Worm (Caenorhabditis elegans) whole organism, early embryonic: ENCODE data around the gene mrps-28.

Experiments
- B0310.2 ChIP-seq: sonication (generic microtip); optimal IDR thresholded peaks from 2 replicates; lab custom pipeline; 2016; ENCODE audit warnings: mild to moderate bottlenecking, missing genetic modification characterization, missing compliant biosample characterization
- F13C5.2 ChIP-seq: sonication (generic microtip); optimal IDR thresholded peaks from 2 replicates; lab custom pipeline; 2017; ENCODE audit warnings: mild to moderate bottlenecking, missing genetic modification characterization, inconsistent platforms, missing compliant biosample characterization
- aly-1 ChIP-seq: sonication (generic microtip); optimal IDR thresholded peaks from 2 replicates; lab custom pipeline; 2016; ENCODE audit warnings: missing genetic modification characterization, missing compliant biosample characterization
- ama-1 ChIP-seq: fragments of 150-350 bp; optimal IDR thresholded peaks from 2 replicates; lab custom pipeline; 2014
- ceh-13 ChIP-seq: fragments of 200-800 bp; sonication (Bioruptor generic); optimal IDR thresholded peaks from 2 replicates; lab custom pipeline; 2018; ENCODE audit warnings: mild to moderate bottlenecking, missing genetic modification characterization, missing compliant biosample characterization
- ceh-36 ChIP-seq: sonication (generic microtip); optimal IDR thresholded peaks from 2 replicates; lab custom pipeline; 2016; ENCODE audit warnings: missing genetic modification characterization, inconsistent platforms, missing compliant biosample characterization
- ets-7 ChIP-seq: sonication (generic microtip); optimal IDR thresholded peaks from 2 replicates; lab custom pipeline; 2016; ENCODE audit warnings: missing genotype, missing genetic modification characterization, missing compliant biosample characterization
- flt-1 ChIP-seq: fragments of 200-800 bp; sonication (Bioruptor generic); IDR thresholded peaks from 2 replicates; pipeline ENCODE4 v1.3.6; 2022; ENCODE audit warnings: missing genetic modification characterization, missing compliant biosample characterization
- hmbx-1 ChIP-seq: sonication (generic microtip); optimal IDR thresholded peaks from 2 replicates; lab custom pipeline; 2016; ENCODE audit warnings: mild to moderate bottlenecking, missing genetic modification characterization, missing compliant biosample characterization
- hmg-4 ChIP-seq: fragments of 200-800 bp; sonication (Bioruptor generic); optimal IDR thresholded peaks from 2 replicates; lab custom pipeline; 2018; ENCODE audit warnings: mild to moderate bottlenecking, missing genetic modification characterization, missing compliant biosample characterization
- hnd-1 ChIP-seq: sonication (generic microtip); optimal IDR thresholded peaks from 2 replicates; lab custom pipeline; 2016; ENCODE audit warnings: missing genetic modification characterization, missing compliant biosample characterization
- pes-1 ChIP-seq: fragments of 200-800 bp; sonication (Bioruptor generic); IDR thresholded peaks from 2 replicates; pipeline ENCODE4 v1.3.6; 2022; ENCODE audit warnings: missing genetic modification reagents, missing genetic modification characterization, missing compliant biosample characterization
- scrt-1 ChIP-seq: fragments of 200-800 bp; sonication (Bioruptor generic); IDR thresholded peaks from 2 replicates; pipeline ENCODE4 v1.3.6; 2022; ENCODE audit warnings: missing genetic modification characterization, missing compliant biosample characterization
- sea-1 ChIP-seq: fragments of 200-800 bp; sonication (Bioruptor generic); conservative IDR thresholded peaks from 2 replicates; pipeline ENCODE4 v1.3.6; 2022; ENCODE audit warnings: missing genetic modification characterization, missing compliant biosample characterization
- tbx-11 ChIP-seq: fragments of 200-800 bp; sonication (Bioruptor generic); IDR thresholded peaks from 2 replicates; pipeline ENCODE4 v1.3.6; 2022; ENCODE audit warnings: missing genetic modification characterization, missing compliant biosample characterization
- tbx-37 ChIP-seq: fragments of 200-800 bp; sonication (Bioruptor generic); conservative IDR thresholded peaks from 2 replicates; pipeline ENCODE4 v1.3.6; 2022; ENCODE audit warnings: missing genetic modification reagents, missing genetic modification characterization, missing compliant biosample characterization
- tra-4 ChIP-seq: sonication (generic microtip); optimal IDR thresholded peaks from 2 replicates; lab custom pipeline; 2017; ENCODE audit warnings: missing genetic modification characterization, missing compliant biosample characterization

The mrps-28 gene

DNA sequence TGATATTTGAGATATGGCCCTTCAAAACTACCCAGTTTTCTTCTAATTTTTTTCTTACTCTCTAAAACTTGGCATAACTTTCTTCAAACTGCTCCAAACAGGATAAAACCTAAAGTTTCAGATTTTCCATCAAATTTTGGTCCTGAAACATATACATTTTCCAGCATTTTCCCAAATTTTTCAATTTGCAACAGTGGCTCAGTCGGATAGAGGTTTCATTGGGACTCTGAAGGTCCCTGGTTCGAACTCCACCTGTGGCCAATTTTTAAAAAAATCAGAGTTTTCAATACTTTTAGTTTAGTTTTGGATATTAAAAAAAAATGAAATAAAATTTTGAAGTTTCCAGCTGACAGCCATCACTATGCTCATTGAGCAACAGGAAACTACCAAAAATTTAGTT, 23.7 kb downstream of the mrps-28 start:
- TF ChIP-seq tra-4 (tag; lab: Kevin White, UChicago) (no peak), tbx-37 (GFP tag; lab: Robert Waterston, UW) (no peak), flt-1 (no peak), scrt-1 (GFP tag; lab: Robert Waterston, UW) (no peak), pes-1 (GFP tag; lab: Robert Waterston, UW) (no peak)

DNA sequence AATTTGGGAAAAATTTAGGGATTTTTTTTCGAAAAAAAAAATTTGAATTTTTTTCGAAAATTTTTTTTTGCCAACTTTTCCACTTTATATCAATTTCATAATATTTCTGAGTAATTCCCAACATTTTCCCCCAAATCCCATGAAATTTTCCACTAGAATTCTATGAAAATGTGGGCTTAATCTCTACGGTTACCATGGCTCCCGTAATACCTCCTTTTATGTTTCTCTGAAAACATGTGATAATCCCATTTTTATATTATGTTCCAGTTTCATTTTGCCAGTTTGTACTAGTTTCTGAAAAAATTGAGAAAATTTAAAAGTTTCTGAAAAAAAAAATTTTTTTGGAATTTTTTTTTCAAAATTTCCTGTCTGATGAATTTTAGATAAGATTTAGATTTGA, 24.2 kb downstream of the mrps-28 start:
- no peak for TF ChIP-seq sea-1 (GFP tag; lab: Robert Waterston, UW)
- TF ChIP-seq tbx-37 (GFP tag; lab: Robert Waterston, UW), result no peak
- no peak for TF ChIP-seq tra-4 (tag; lab: Kevin White, UChicago)
- TF ChIP-seq aly-1 (tag; lab: Kevin White, UChicago), result no peak
- TF ChIP-seq scrt-1 (GFP tag; lab: Robert Waterston, UW), result no peak
- no peak for TF ChIP-seq F13C5.2
- TF ChIP-seq hnd-1 (tag; lab: Kevin White, UChicago), result no peak
- no peak for TF ChIP-seq ets-7 (tag; lab: Kevin White, UChicago)
- no peak for TF ChIP-seq hmg-4
- TF ChIP-seq ama-1 (lab: Kevin White, UChicago), result no peak
- no peak for TF ChIP-seq hmbx-1
- TF ChIP-seq pes-1 (GFP tag; lab: Robert Waterston, UW), result no peak
- no peak for TF ChIP-seq B0310.2
- TF ChIP-seq ceh-13 (GFP tag; lab: Kevin White, UChicago), result no peak
- TF ChIP-seq ceh-36 (tag; lab: Kevin White, UChicago), result no peak

- TF ChIP-seq ceh-36 (tag; lab: Kevin White, UChicago), result no peak
- TF ChIP-seq ets-7 (tag; lab: Kevin White, UChicago), result no peak
- TF ChIP-seq aly-1 (tag; lab: Kevin White, UChicago), result no peak
- no peak for TF ChIP-seq hnd-1 (tag; lab: Kevin White, UChicago)
- no peak for TF ChIP-seq tbx-11
- no peak for TF ChIP-seq tbx-37 (GFP tag; lab: Robert Waterston, UW)
- TF ChIP-seq ama-1 (lab: Kevin White, UChicago), result no peak
- no peak for TF ChIP-seq scrt-1 (GFP tag; lab: Robert Waterston, UW)
- no peak for TF ChIP-seq pes-1 (GFP tag; lab: Robert Waterston, UW)
- TF ChIP-seq tra-4 (tag; lab: Kevin White, UChicago), result no peak
- no peak for TF ChIP-seq sea-1 (GFP tag; lab: Robert Waterston, UW)
- no peak for TF ChIP-seq B0310.2
- TF ChIP-seq hmg-4, result no peak
- TF ChIP-seq flt-1, result no peak
- TF ChIP-seq ceh-13 (GFP tag; lab: Kevin White, UChicago), result no peak
- TF ChIP-seq F13C5.2, result no peak
These were observed 25.9 kb downstream of the mrps-28 start, which contains the start of gene Y43F8C.11 for ce11 chrV:19669959-19670358. TSS of gene Y43F8C.11 (plus strand) at chrV:19670259.

DNA sequence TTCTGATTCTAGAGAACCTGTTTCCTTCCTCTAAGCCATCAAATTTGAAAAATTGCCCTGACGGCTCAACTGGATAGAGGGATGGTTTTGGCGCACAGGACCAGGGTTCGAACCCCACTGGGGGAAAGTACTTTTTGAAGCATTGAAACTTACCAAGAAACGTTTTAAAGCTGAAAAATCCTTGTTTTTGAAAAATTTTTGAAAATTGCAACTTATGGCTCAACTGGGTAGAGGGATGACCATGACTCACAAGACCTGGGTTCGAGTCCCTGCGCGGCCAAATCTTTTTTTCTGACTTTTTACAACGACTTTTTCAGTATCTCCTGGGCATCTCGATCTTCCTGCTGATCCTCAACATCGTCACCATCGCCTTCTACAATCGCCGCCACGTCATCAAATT, 26.8 kb downstream of the mrps-28 start:
- no peak for TF ChIP-seq ama-1 (lab: Kevin White, UChicago)
- TF ChIP-seq tbx-37 (GFP tag; lab: Robert Waterston, UW), result no peak
- TF ChIP-seq tbx-11, result no peak
- no peak for TF ChIP-seq scrt-1 (GFP tag; lab: Robert Waterston, UW)
- TF ChIP-seq ceh-13 (GFP tag; lab: Kevin White, UChicago), result no peak
- no peak for TF ChIP-seq ceh-36 (tag; lab: Kevin White, UChicago)
- no peak for TF ChIP-seq flt-1
- no peak for TF ChIP-seq hnd-1 (tag; lab: Kevin White, UChicago)
- no peak for TF ChIP-seq hmg-4
- TF ChIP-seq F13C5.2, result no peak
- TF ChIP-seq sea-1 (GFP tag; lab: Robert Waterston, UW), result no peak
- TF ChIP-seq tra-4 (tag; lab: Kevin White, UChicago), result no peak
- TF ChIP-seq B0310.2, result no peak
- no peak for TF ChIP-seq aly-1 (tag; lab: Kevin White, UChicago)
- TF ChIP-seq hmbx-1, result no peak

DNA sequence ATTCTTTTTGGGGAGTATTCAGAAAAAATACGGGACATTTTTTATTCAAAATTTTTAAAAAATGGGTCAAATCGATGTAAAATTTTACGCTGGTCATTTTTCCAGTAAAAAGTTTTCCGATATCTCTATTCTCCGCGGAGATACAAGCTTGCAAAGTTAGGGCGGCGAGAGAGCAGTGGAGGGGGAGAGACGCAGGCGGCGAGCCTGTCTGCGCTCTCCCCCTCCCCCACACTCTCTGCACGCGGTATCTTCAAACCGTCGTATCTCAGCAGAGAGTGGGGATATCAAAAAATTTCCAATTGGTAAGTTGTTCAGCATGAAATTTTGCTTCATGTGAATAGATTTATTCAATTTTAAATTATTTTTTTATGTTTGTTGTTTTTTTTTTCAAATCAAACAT, 27.8 kb downstream of the mrps-28 start:
- no peak for TF ChIP-seq tbx-11
- TF ChIP-seq F13C5.2, result no peak
- no peak for TF ChIP-seq hmg-4
- no peak for TF ChIP-seq ceh-36 (tag; lab: Kevin White, UChicago)
- no peak for TF ChIP-seq pes-1 (GFP tag; lab: Robert Waterston, UW)
- TF ChIP-seq tra-4 (tag; lab: Kevin White, UChicago), result no peak
- no peak for TF ChIP-seq aly-1 (tag; lab: Kevin White, UChicago)
- no peak for TF ChIP-seq ama-1 (lab: Kevin White, UChicago)
- no peak for TF ChIP-seq flt-1
- no peak for TF ChIP-seq ceh-13 (GFP tag; lab: Kevin White, UChicago)
- TF ChIP-seq B0310.2, result no peak
- TF ChIP-seq tbx-37 (GFP tag; lab: Robert Waterston, UW), result no peak
- no peak for TF ChIP-seq ets-7 (tag; lab: Kevin White, UChicago)

- no peak for TF ChIP-seq tra-4 (tag; lab: Kevin White, UChicago)
- no peak for TF ChIP-seq B0310.2
- no peak for TF ChIP-seq ceh-13 (GFP tag; lab: Kevin White, UChicago)
- no peak for TF ChIP-seq hmbx-1
- TF ChIP-seq aly-1 (tag; lab: Kevin White, UChicago), result no peak
- no peak for TF ChIP-seq ets-7 (tag; lab: Kevin White, UChicago)
- TF ChIP-seq ama-1 (lab: Kevin White, UChicago), result no peak
- no peak for TF ChIP-seq tbx-11
- TF ChIP-seq F13C5.2, result no peak
- TF ChIP-seq sea-1 (GFP tag; lab: Robert Waterston, UW), result no peak
- TF ChIP-seq hnd-1 (tag; lab: Kevin White, UChicago), result no peak
- no peak for TF ChIP-seq pes-1 (GFP tag; lab: Robert Waterston, UW)
- no peak for TF ChIP-seq ceh-36 (tag; lab: Kevin White, UChicago)
- no peak for TF ChIP-seq scrt-1 (GFP tag; lab: Robert Waterston, UW)
These were observed 28.3 kb downstream of the mrps-28 start for ce11 chrV:19672357-19672756.

DNA sequence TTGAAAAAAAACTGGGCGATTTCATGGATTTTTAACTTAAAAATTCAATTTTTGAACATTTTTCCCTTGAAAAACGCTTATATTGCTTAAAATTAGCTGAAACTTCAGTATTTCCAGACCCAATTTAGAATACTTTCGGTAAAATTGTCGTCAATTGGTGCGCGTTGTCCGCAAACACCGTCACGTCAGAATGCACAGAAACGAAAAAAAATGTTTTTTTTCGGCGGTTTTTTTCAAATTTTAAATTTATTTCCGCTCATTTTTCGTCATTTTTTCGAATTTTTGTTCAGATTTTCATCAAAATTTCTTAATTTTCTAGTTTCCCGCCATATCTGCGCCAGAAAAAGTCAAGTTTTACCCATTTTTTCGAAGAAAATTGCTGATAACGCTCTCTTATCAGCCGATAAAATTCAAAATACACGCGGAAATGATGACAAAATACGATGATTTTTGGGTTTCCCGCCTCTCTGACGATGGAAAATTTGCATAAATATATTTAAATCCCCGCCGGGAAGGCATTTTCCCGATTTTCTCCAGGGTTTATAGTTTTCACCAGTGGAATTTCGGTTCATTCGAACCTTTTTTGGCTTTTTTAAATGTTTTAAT, 29.4 kb downstream of the mrps-28 start:
- no peak for TF ChIP-seq sea-1 (GFP tag; lab: Robert Waterston, UW)
- TF ChIP-seq ama-1 (lab: Kevin White, UChicago), result no peak
- no peak for TF ChIP-seq hmg-4
- TF ChIP-seq tbx-37 (GFP tag; lab: Robert Waterston, UW), result no peak
- no peak for TF ChIP-seq flt-1
- TF ChIP-seq ceh-36 (tag; lab: Kevin White, UChicago), result no peak
- TF ChIP-seq tbx-11, result no peak
- no peak for TF ChIP-seq hmbx-1
- no peak for TF ChIP-seq aly-1 (tag; lab: Kevin White, UChicago)
- TF ChIP-seq F13C5.2, result no peak
- TF ChIP-seq hnd-1 (tag; lab: Kevin White, UChicago), result no peak
- TF ChIP-seq ets-7 (tag; lab: Kevin White, UChicago), result no peak
- no peak for TF ChIP-seq B0310.2
- no peak for TF ChIP-seq ceh-13 (GFP tag; lab: Kevin White, UChicago)
- no peak for TF ChIP-seq scrt-1 (GFP tag; lab: Robert Waterston, UW)
- TF ChIP-seq tra-4 (tag; lab: Kevin White, UChicago), result no peak
- no peak for TF ChIP-seq pes-1 (GFP tag; lab: Robert Waterston, UW)
